Worm (Caenorhabditis elegans): ENCODE results near the gene ampd-1.
"Not testable (repeated sequence)": the region's sequence is repeated elsewhere in the genome, so short reads cannot be mapped to it uniquely, and the experiment has no call there.

DNA sequence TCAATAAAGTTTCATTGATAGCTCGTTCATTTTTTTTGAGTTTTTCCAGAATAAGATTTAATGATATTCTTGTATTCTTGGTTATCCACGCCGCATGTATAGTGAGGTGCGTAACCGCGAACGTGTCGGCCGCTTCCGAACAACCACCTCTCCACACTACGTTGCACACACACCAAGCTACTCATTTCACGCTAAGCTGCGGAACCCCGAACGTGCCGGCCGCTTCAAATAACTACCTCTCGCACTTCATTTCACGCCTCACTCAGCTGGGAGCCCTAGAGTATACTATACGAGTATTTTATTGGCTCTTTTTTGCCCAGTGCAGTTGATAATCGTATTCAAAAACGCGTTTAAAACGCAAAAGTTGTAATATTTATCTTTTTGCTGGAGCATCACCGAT, 2.9 kb upstream of the ampd-1 start:
- not testable (repeated sequence) for TF ChIP-seq athp-1 (tag; optimal IDR thresholded peaks at IDR 0.05); madf-6 (GFP tag; IDR thresholded peaks at IDR 0.05); Y95B8A.8 (GFP tag; IDR thresholded peaks at IDR 0.05); K12H6.12 (tag; optimal IDR thresholded peaks at IDR 0.05)
